Fruit fly (Drosophila melanogaster): Measurements from ENCODE around the gene Acat2.

Gene Acat2

dm6 chr3L:1277937-1278336 lies 24.8 kb upstream of the Acat2 start:
- TF ChIP-seq kay (GFP tag; ENCODE audit: borderline replicate concordance) (no peak), pad (GFP tag; optimal IDR thresholded peaks at IDR 0.05) (no peak), toe (GFP tag; optimal IDR thresholded peaks at IDR 0.05) (no peak), CG12768 (GFP tag; optimal IDR thresholded peaks at IDR 0.05) (no peak), bab1 (GFP tag; optimal IDR thresholded peaks at IDR 0.05) (no peak), cic (GFP tag; optimal IDR thresholded peaks at IDR 0.05) (no peak), ovo (GFP tag; optimal IDR thresholded peaks at IDR 0.05) (no peak), CG5204 (GFP tag; optimal IDR thresholded peaks at IDR 0.05) (no peak), Crg-1 (GFP tag; optimal IDR thresholded peaks at IDR 0.05) (no peak), CG1620 (GFP tag; optimal IDR thresholded peaks at IDR 0.05) (no peak), CG11617 (GFP tag; optimal IDR thresholded peaks at IDR 0.05) (no peak), CG7045 (GFP tag; optimal IDR thresholded peaks at IDR 0.05) (no peak), Clk (GFP tag; optimal IDR thresholded peaks at IDR 0.05) (no peak), tj (GFP tag; optimal IDR thresholded peaks at IDR 0.05) (no peak), CG14711 (tag; optimal IDR thresholded peaks at IDR 0.05) (no peak), Mnt (GFP tag; optimal IDR thresholded peaks at IDR 0.05) (no peak), CG33017 (tag; optimal IDR thresholded peaks at IDR 0.05) (no peak), Hr96 (GFP tag; optimal IDR thresholded peaks at IDR 0.05) (no peak), cnc (optimal IDR thresholded peaks at IDR 0.05) (no peak), CG7101 (tag; optimal IDR thresholded peaks at IDR 0.05) (no peak)

dm6 chr3L:1279685-1280084 lies 23.1 kb upstream of the Acat2 start:
- TF ChIP-seq Clk (GFP tag; optimal IDR thresholded peaks at IDR 0.05) = no peak
- no peak for TF ChIP-seq CG7101 (tag; optimal IDR thresholded peaks at IDR 0.05)
- TF ChIP-seq Hr96 (GFP tag; optimal IDR thresholded peaks at IDR 0.05) = no peak
- TF ChIP-seq CG1620 (GFP tag; optimal IDR thresholded peaks at IDR 0.05) = no peak
- no peak for TF ChIP-seq cic (GFP tag; optimal IDR thresholded peaks at IDR 0.05)
- no peak for TF ChIP-seq CG11617 (GFP tag; optimal IDR thresholded peaks at IDR 0.05)
- TF ChIP-seq CG33017 (tag; optimal IDR thresholded peaks at IDR 0.05) = no peak
- no peak for TF ChIP-seq pad (GFP tag; optimal IDR thresholded peaks at IDR 0.05)
- no peak for TF ChIP-seq tj (GFP tag; optimal IDR thresholded peaks at IDR 0.05)
- TF ChIP-seq toe (GFP tag; optimal IDR thresholded peaks at IDR 0.05) = no peak
- no peak for TF ChIP-seq CG5204 (GFP tag; optimal IDR thresholded peaks at IDR 0.05)

- TF ChIP-seq CG11617 (GFP tag; optimal IDR thresholded peaks at IDR 0.05) (no peak), CG7101 (tag; optimal IDR thresholded peaks at IDR 0.05) (no peak), cic (GFP tag; optimal IDR thresholded peaks at IDR 0.05) (no peak)
Measured at dm6 chr3L:1280890-1281622, 21.7 kb upstream of the Acat2 start.

- no peak for TF ChIP-seq toe (GFP tag; optimal IDR thresholded peaks at IDR 0.05)
- TF ChIP-seq ovo (GFP tag; optimal IDR thresholded peaks at IDR 0.05) = no peak
- no peak for TF ChIP-seq CG7045 (GFP tag; optimal IDR thresholded peaks at IDR 0.05)
- no peak for TF ChIP-seq CG14711 (tag; optimal IDR thresholded peaks at IDR 0.05)
- TF ChIP-seq cnc (optimal IDR thresholded peaks at IDR 0.05) = no peak
- TF ChIP-seq tj (GFP tag; optimal IDR thresholded peaks at IDR 0.05) = no peak
- TF ChIP-seq bab1 (GFP tag; optimal IDR thresholded peaks at IDR 0.05) = no peak
- TF ChIP-seq Clk (GFP tag; optimal IDR thresholded peaks at IDR 0.05) = no peak
- TF ChIP-seq CG1620 (GFP tag; optimal IDR thresholded peaks at IDR 0.05) = no peak
- no peak for TF ChIP-seq pad (GFP tag; optimal IDR thresholded peaks at IDR 0.05)
- no peak for TF ChIP-seq CG5204 (GFP tag; optimal IDR thresholded peaks at IDR 0.05)
- TF ChIP-seq cic (GFP tag; optimal IDR thresholded peaks at IDR 0.05) = no peak
- TF ChIP-seq Hr96 (GFP tag; optimal IDR thresholded peaks at IDR 0.05) = no peak
- TF ChIP-seq CG33017 (tag; optimal IDR thresholded peaks at IDR 0.05) = no peak
- no peak for TF ChIP-seq CG7101 (tag; optimal IDR thresholded peaks at IDR 0.05)
- TF ChIP-seq Mnt (GFP tag; optimal IDR thresholded peaks at IDR 0.05) = no peak
- TF ChIP-seq Crg-1 (GFP tag; optimal IDR thresholded peaks at IDR 0.05) = no peak
Measured at dm6 chr3L:1294835-1295234, 7.9 kb upstream of the Acat2 start.

dm6 chr3L:1295693-1296092 lies 7.1 kb upstream of the Acat2 start, which contains the start of gene Rabex-5:
Rabex-5 (plus strand) TSS chr3L:1295913.
- no peak for TF ChIP-seq CG11617 (GFP tag; optimal IDR thresholded peaks at IDR 0.05)
- TF ChIP-seq CG1620 (GFP tag; optimal IDR thresholded peaks at IDR 0.05) = peak; percentile 49
- peak; percentile 2 for TF ChIP-seq pad (GFP tag; optimal IDR thresholded peaks at IDR 0.05)

- TF ChIP-seq bab1 (GFP tag; optimal IDR thresholded peaks at IDR 0.05) = peak; percentile 37
- no peak for TF ChIP-seq CG33017 (tag; optimal IDR thresholded peaks at IDR 0.05)
Measured at dm6 chr3L:1298509-1298908, 4.2 kb upstream of the Acat2 start, which contains the start of gene scf. scf (plus strand) TSS chr3L:1298672.

- TF ChIP-seq Hr96 (GFP tag; optimal IDR thresholded peaks at IDR 0.05) (no peak), CG7045 (GFP tag; optimal IDR thresholded peaks at IDR 0.05) (peak; percentile 44), tj (GFP tag; optimal IDR thresholded peaks at IDR 0.05) (peak; percentile 98), CG14711 (tag; optimal IDR thresholded peaks at IDR 0.05) (peak; percentile 80), Mnt (GFP tag; optimal IDR thresholded peaks at IDR 0.05) (no peak), cnc (optimal IDR thresholded peaks at IDR 0.05) (no peak), CG7101 (tag; optimal IDR thresholded peaks at IDR 0.05) (peak; percentile 76), CG33017 (tag; optimal IDR thresholded peaks at IDR 0.05) (peak; percentile 52), pad (GFP tag; optimal IDR thresholded peaks at IDR 0.05) (peak; percentile 67), Crg-1 (GFP tag; optimal IDR thresholded peaks at IDR 0.05) (no peak), bab1 (GFP tag; optimal IDR thresholded peaks at IDR 0.05) (peak; percentile 91), CG11617 (GFP tag; optimal IDR thresholded peaks at IDR 0.05) (peak; percentile 52), CG12768 (GFP tag; optimal IDR thresholded peaks at IDR 0.05) (peak; percentile 3)
Measured at dm6 chr3L:1300076-1300635, 2.6 kb upstream of the Acat2 start.
